Worm (Caenorhabditis elegans): Measurements from ENCODE around the gene pals-17.

ce11 chrIII:1342919-1343419 lies 48.7 kb downstream of the pals-17 start, which contains the start of gene fbxa-27:
- TF ChIP-seq unc-86 (tag; optimal IDR thresholded peaks at IDR 0.05) (no peak), nhr-11 (tag; optimal IDR thresholded peaks at IDR 0.05) (no peak), hlh-30 (tag; optimal IDR thresholded peaks at IDR 0.05; ENCODE audit: insufficient read depth) (no peak), Y22D7AL.16 (tag; optimal IDR thresholded peaks at IDR 0.05) (no peak), ref-2 (tag; optimal IDR thresholded peaks at IDR 0.05) (no peak), dmd-4 (tag; optimal IDR thresholded peaks at IDR 0.05; ENCODE audit: borderline replicate concordance) (no peak), sox-4 (tag; optimal IDR thresholded peaks at IDR 0.05) (no peak), elt-2 (tag; optimal IDR thresholded peaks at IDR 0.05) (no peak)

Measured in whole organism, late embryonic.